Fruit fly (Drosophila melanogaster) whole organism, prepupa: ENCODE results near the gene CG9316.

ENCODE experiments used
- Blimp-1 ChIP-seq: fragments of 200-800 bp; sonication (Bioruptor generic); optimal IDR thresholded peaks from 3 replicates; lab custom pipeline; 2017; ENCODE audit warnings: missing biosample characterization, missing genetic modification characterization, mild to moderate bottlenecking, moderate library complexity, missing genetic modification reagents
- CG10669 ChIP-seq: fragments of 200-800 bp; sonication (Bioruptor generic); optimal IDR thresholded peaks from 3 replicates; lab custom pipeline; 2018; ENCODE audit warnings: missing biosample characterization, mild to moderate bottlenecking, missing genetic modification characterization, moderate library complexity
- CG11762 ChIP-seq: fragments of 200-800 bp; sonication (Bioruptor generic); optimal IDR thresholded peaks from 3 replicates; lab custom pipeline; 2016; ENCODE audit warnings: missing biosample characterization, missing genetic modification characterization; ENCODE audit not compliant: insufficient read depth
- CG1621 ChIP-seq: fragments of 200-800 bp; sonication (Bioruptor generic); optimal IDR thresholded peaks from 3 replicates; lab custom pipeline; 2018; ENCODE audit warnings: missing biosample characterization, mild to moderate bottlenecking, missing genetic modification characterization
- CG16779 ChIP-seq: fragments of 200-800 bp; sonication (Bioruptor generic); optimal IDR thresholded peaks from 3 replicates; lab custom pipeline; 2017; ENCODE audit warnings: missing biosample characterization, mild to moderate bottlenecking, missing genetic modification characterization
- CG31627 ChIP-seq: fragments of 200-800 bp; sonication (Bioruptor generic); optimal IDR thresholded peaks from 3 replicates; lab custom pipeline; 2016; ENCODE audit warnings: missing biosample characterization, missing genetic modification characterization
- CG32006 ChIP-seq: fragments of 200-800 bp; sonication (Bioruptor generic); optimal IDR thresholded peaks from 3 replicates; lab custom pipeline; 2017; ENCODE audit warnings: missing biosample characterization, mild to moderate bottlenecking, missing genetic modification characterization
- CG34406 ChIP-seq: fragments of 200-800 bp; sonication (Bioruptor generic); optimal IDR thresholded peaks from 3 replicates; lab custom pipeline; 2016; ENCODE audit warnings: missing biosample characterization, missing genetic modification characterization
- CG3919 ChIP-seq: fragments of 200-800 bp; sonication (Bioruptor generic); optimal IDR thresholded peaks from 3 replicates; lab custom pipeline; 2016; ENCODE audit warnings: missing biosample characterization, missing genetic modification characterization
- CG4318 ChIP-seq: fragments of 200-800 bp; sonication (Bioruptor generic); optimal IDR thresholded peaks from 3 replicates; lab custom pipeline; 2017; ENCODE audit warnings: missing biosample characterization, mild to moderate bottlenecking, missing genetic modification characterization
- CG6163 ChIP-seq: fragments of 200-800 bp; sonication (Bioruptor generic); IDR thresholded peaks from 3 replicates; pipeline ENCODE4 v1.3.6; 2022; ENCODE audit warnings: missing biosample characterization, missing genetic modification characterization
- CG6276 ChIP-seq: fragments of 200-800 bp; sonication (Bioruptor generic); optimal IDR thresholded peaks from 2 replicates; lab custom pipeline; 2017; ENCODE audit warnings: missing biosample characterization, mild to moderate bottlenecking, missing genetic modification characterization
- CG6792 ChIP-seq: fragments of 200-800 bp; sonication (Bioruptor generic); optimal IDR thresholded peaks from 3 replicates; lab custom pipeline; 2016; ENCODE audit warnings: missing biosample characterization, missing genetic modification characterization
- CG6808 ChIP-seq: fragments of 200-800 bp; sonication (Bioruptor generic); optimal IDR thresholded peaks from 3 replicates; lab custom pipeline; 2017; ENCODE audit warnings: missing biosample characterization, missing genetic modification characterization, mild to moderate bottlenecking, moderate library complexity, missing genetic modification reagents
- CG6854 ChIP-seq: fragments of 200-800 bp; sonication (Bioruptor generic); optimal IDR thresholded peaks from 2 replicates; lab custom pipeline; 2017; ENCODE audit warnings: missing biosample characterization, mild to moderate bottlenecking, missing genetic modification characterization
- CG7368 ChIP-seq: fragments of 200-800 bp; sonication (Bioruptor generic); optimal IDR thresholded peaks from 3 replicates; lab custom pipeline; 2016; ENCODE audit warnings: missing biosample characterization, missing genetic modification characterization
- CG8119 ChIP-seq: fragments of 200-800 bp; sonication (Bioruptor generic); IDR thresholded peaks from 3 replicates; pipeline ENCODE4 v1.3.6; 2022; ENCODE audit warnings: missing biosample characterization, missing genetic modification characterization
- CG8319 ChIP-seq: fragments of 200-800 bp; sonication (Bioruptor generic); optimal IDR thresholded peaks from 3 replicates; lab custom pipeline; 2016; ENCODE audit warnings: missing biosample characterization, missing genetic modification characterization
- CG9139 ChIP-seq: fragments of 200-800 bp; sonication (Bioruptor generic); optimal IDR thresholded peaks from 3 replicates; lab custom pipeline; 2017; ENCODE audit warnings: missing biosample characterization, mild to moderate bottlenecking, missing genetic modification characterization
- Eip78C ChIP-seq: fragments of 200-800 bp; sonication (Bioruptor generic); peaks from one replicate; lab custom pipeline; 2016; ENCODE audit warnings: missing biosample characterization, missing genetic modification characterization
- Eip93F ChIP-seq: fragments of 200-800 bp; sonication (Bioruptor generic); optimal IDR thresholded peaks from 2 replicates; lab custom pipeline; 2016; ENCODE audit warnings: missing biosample characterization, mild to moderate bottlenecking, missing genetic modification characterization
- Ets21C ChIP-seq: fragments of 200-800 bp; sonication (Bioruptor generic); optimal IDR thresholded peaks from 3 replicates; lab custom pipeline; 2016; ENCODE audit warnings: missing biosample characterization, missing genetic modification characterization
- Hr38 ChIP-seq: sonication (Bioruptor generic); optimal IDR thresholded peaks from 2 replicates; lab custom pipeline; 2016; ENCODE audit warnings: missing biosample characterization, missing genetic modification characterization
- Hr39 ChIP-seq: fragments of 200-800 bp; sonication (Bioruptor generic); optimal IDR thresholded peaks from 2 replicates; lab custom pipeline; 2016; ENCODE audit warnings: missing biosample characterization, missing genetic modification characterization
- Hr4 ChIP-seq: fragments of 200-800 bp; sonication (Bioruptor generic); optimal IDR thresholded peaks from 3 replicates; lab custom pipeline; 2016; ENCODE audit warnings: missing biosample characterization, missing genetic modification characterization
- Lpt ChIP-seq: fragments of 200-800 bp; sonication (Bioruptor generic); optimal IDR thresholded peaks from 3 replicates; lab custom pipeline; 2016; ENCODE audit warnings: missing biosample characterization, missing genetic modification characterization
- Sox14 ChIP-seq: fragments of 200-800 bp; sonication (Bioruptor generic); optimal IDR thresholded peaks from 3 replicates; lab custom pipeline; 2016; ENCODE audit warnings: missing biosample characterization, missing genetic modification characterization
- Sox15 ChIP-seq: fragments of 200-800 bp; sonication (Bioruptor generic); optimal IDR thresholded peaks from 3 replicates; lab custom pipeline; 2016; ENCODE audit warnings: missing biosample characterization, missing genetic modification characterization
- achi ChIP-seq: fragments of 200-800 bp; sonication (Bioruptor generic); optimal IDR thresholded peaks from 3 replicates; lab custom pipeline; 2016; ENCODE audit warnings: missing biosample characterization, missing genetic modification characterization
- acj6 ChIP-seq: fragments of 200-800 bp; sonication (Bioruptor generic); optimal IDR thresholded peaks from 3 replicates; lab custom pipeline; 2016; ENCODE audit warnings: missing biosample characterization, missing genetic modification characterization
- cyc ChIP-seq: fragments of 200-800 bp; sonication (Bioruptor generic); optimal IDR thresholded peaks from 3 replicates; lab custom pipeline; 2016; ENCODE audit warnings: missing biosample characterization, missing genetic modification characterization
- dac ChIP-seq: fragments of 200-800 bp; sonication (Bioruptor generic); optimal IDR thresholded peaks from 2 replicates; lab custom pipeline; 2017; ENCODE audit warnings: missing biosample characterization, mild to moderate bottlenecking, missing genetic modification characterization
- dsx ChIP-seq: fragments of 200-800 bp; optimal IDR thresholded peaks from 3 replicates; lab custom pipeline; 2019; ENCODE audit warnings: missing biosample characterization, mild to moderate bottlenecking, missing genetic modification characterization, moderate library complexity; ENCODE audit not compliant: poor library complexity, severe bottlenecking
- eg ChIP-seq: fragments of 200-800 bp; sonication (Bioruptor generic); IDR thresholded peaks from 3 replicates; pipeline ENCODE4 v1.3.6; 2022; ENCODE audit warnings: missing biosample characterization, missing genetic modification characterization
- esn ChIP-seq: fragments of 200-800 bp; sonication (Bioruptor generic); optimal IDR thresholded peaks from 2 replicates; lab custom pipeline; 2016; ENCODE audit warnings: missing biosample characterization, mild to moderate bottlenecking, missing genetic modification characterization, moderate library complexity
- fd59A ChIP-seq: fragments of 200-800 bp; sonication (Bioruptor generic); optimal IDR thresholded peaks from 2 replicates; lab custom pipeline; 2017; ENCODE audit warnings: missing biosample characterization, mild to moderate bottlenecking, missing genetic modification characterization, missing genetic modification reagents
- fd85E ChIP-seq: fragments of 200-800 bp; sonication (Bioruptor generic); optimal IDR thresholded peaks from 3 replicates; lab custom pipeline; 2016; ENCODE audit warnings: missing biosample characterization, missing genetic modification characterization
- fkh ChIP-seq: fragments of 200-800 bp; sonication (Bioruptor generic); optimal IDR thresholded peaks from 3 replicates; lab custom pipeline; 2017; ENCODE audit warnings: missing biosample characterization, mild to moderate bottlenecking, missing genetic modification characterization, moderate library complexity
- net ChIP-seq: fragments of 200-800 bp; sonication (Bioruptor generic); optimal IDR thresholded peaks from 3 replicates; lab custom pipeline; 2016; ENCODE audit warnings: missing biosample characterization, missing genetic modification characterization
- salr ChIP-seq, 2 experiments: fragments of 200-800 bp; sonication (Bioruptor generic); optimal IDR thresholded peaks; 3 replicates each; lab custom pipeline; 2016 to 2018; ENCODE audit warnings: missing biosample characterization in 2 of 2, missing genetic modification characterization in 2 of 2, mild to moderate bottlenecking in 1 of 2
- spab ChIP-seq: fragments of 200-800 bp; sonication (Bioruptor generic); optimal IDR thresholded peaks from 2 replicates; lab custom pipeline; 2017; ENCODE audit warnings: missing biosample characterization, mild to moderate bottlenecking, missing genetic modification characterization, missing genetic modification reagents
- ss ChIP-seq, 2 experiments: fragments of 200-800 bp; sonication (Bioruptor generic); optimal IDR thresholded peaks; 2 replicates in 1 of 2; 3 replicates in 1 of 2; lab custom pipeline; 2017 to 2018; ENCODE audit warnings: mild to moderate bottlenecking in 2 of 2, missing biosample characterization in 2 of 2, missing genetic modification characterization in 2 of 2, moderate library complexity in 1 of 2
- svp ChIP-seq: fragments of 200-800 bp; sonication (Bioruptor generic); peaks from one replicate; lab custom pipeline; 2016; ENCODE audit warnings: missing biosample characterization, missing genetic modification characterization
- topi ChIP-seq: fragments of 200-800 bp; sonication (Bioruptor generic); optimal IDR thresholded peaks from 3 replicates; lab custom pipeline; 2016; ENCODE audit warnings: missing biosample characterization, missing genetic modification characterization
- vri ChIP-seq: fragments of 200-800 bp; sonication (Bioruptor generic); optimal IDR thresholded peaks from 3 replicates; lab custom pipeline; 2016; ENCODE audit warnings: missing biosample characterization, mild to moderate bottlenecking, missing genetic modification characterization

Gene CG9316

dm6 chr2L:20759809-20760485 lies 33.6 kb upstream of the CG9316 start (continued):
- peak; percentile 50 for TF ChIP-seq vri (GFP tag; lab: Kevin White, UChicago)
- TF ChIP-seq Ets21C (GFP tag; lab: Kevin White, UChicago) = peak; percentile 71
- no peak for TF ChIP-seq fd59A
- TF ChIP-seq topi = peak; percentile 75
- peak; percentile 58 for TF ChIP-seq CG6792
- TF ChIP-seq spab = no peak
- TF ChIP-seq CG8319 (GFP tag; lab: Kevin White, UChicago) = no peak
- peak; percentile 33 for TF ChIP-seq CG32006 (GFP tag; lab: Kevin White, UChicago)
- no peak for TF ChIP-seq CG9139 (GFP tag; lab: Kevin White, UChicago)
- TF ChIP-seq Sox15 = peak; percentile 29
- peak; percentile 43 for TF ChIP-seq fkh (GFP tag; lab: Kevin White, UChicago)
- no peak for TF ChIP-seq CG6808
- TF ChIP-seq dsx = no peak
- no peak for TF ChIP-seq CG11762 (GFP tag; lab: Kevin White, UChicago)
- TF ChIP-seq Blimp-1 (GFP tag; lab: Kevin White, UChicago) = peak; percentile 39
- TF ChIP-seq CG34406 (GFP tag; lab: Kevin White, UChicago) = peak; percentile 57
- no peak for TF ChIP-seq CG7368 (GFP tag; lab: Kevin White, UChicago)
- peak; percentile 65 for TF ChIP-seq cyc (GFP tag; lab: Kevin White, UChicago)
- no peak for TF ChIP-seq CG10669 (GFP tag; lab: Kevin White, UChicago)
- TF ChIP-seq CG16779 (tag; lab: Kevin White, UChicago) = no peak
- TF ChIP-seq CG4318 (GFP tag; lab: Kevin White, UChicago) = peak; percentile 7

dm6 chr2L:20758847-20759465 lies 32.6 kb upstream of the CG9316 start:
- TF ChIP-seq Eip78C (GFP tag; lab: Kevin White, UChicago) (peak; percentile 87), CG8119 (GFP tag; lab: Robert Waterston, UW) (peak; percentile 86), CG32006 (GFP tag; lab: Kevin White, UChicago) (peak; percentile 87), CG11762 (GFP tag; lab: Kevin White, UChicago) (peak; percentile 60), CG4318 (GFP tag; lab: Kevin White, UChicago) (peak; percentile 63), Ets21C (GFP tag; lab: Kevin White, UChicago) (peak; percentile 6), CG6276 (GFP tag; lab: Kevin White, UChicago) (peak; percentile 84), fd85E (no peak), achi (peak; percentile 61), CG7368 (GFP tag; lab: Kevin White, UChicago) (peak; percentile 9), fd59A (peak; percentile 44), svp (GFP tag; lab: Kevin White, UChicago) (peak; percentile 73), topi (peak; percentile 66), CG3919 (GFP tag; lab: Kevin White, UChicago) (peak; percentile 69), CG34406 (GFP tag; lab: Kevin White, UChicago) (peak; percentile 27), ss (GFP tag; optimal IDR thresholded peaks at IDR 0.05; lab: Kevin White, UChicago) (peak; percentile 2 to 7), Hr38 (no peak), salr (GFP tag; optimal IDR thresholded peaks at IDR 0.05; lab: Kevin White, UChicago) (peak in 1 of 2 experiments; percentile 81), dsx (no peak), CG6854 (GFP tag; lab: Kevin White, UChicago) (no peak), esn (peak; percentile 67), net (peak; percentile 59), eg (GFP tag; lab: Robert Waterston, UW) (peak; percentile 86), Hr4 (GFP tag; lab: Kevin White, UChicago) (peak; percentile 80), acj6 (GFP tag; lab: Kevin White, UChicago) (peak; percentile 66), Lpt (GFP tag; lab: Kevin White, UChicago) (peak; percentile 58), CG1621 (tag; lab: Kevin White, UChicago) (no peak), Hr39 (GFP tag; lab: Kevin White, UChicago) (peak; percentile 59), CG6163 (GFP tag; lab: Robert Waterston, UW) (peak; percentile 85), CG9139 (GFP tag; lab: Kevin White, UChicago) (no peak), dac (GFP tag; lab: Kevin White, UChicago) (peak; percentile 70), CG31627 (GFP tag; lab: Kevin White, UChicago) (peak; percentile 64), Sox14 (GFP tag; lab: Kevin White, UChicago) (peak; percentile 76), CG8319 (GFP tag; lab: Kevin White, UChicago) (peak; percentile 19), CG6808 (peak; percentile 70), fkh (GFP tag; lab: Kevin White, UChicago) (no peak), Eip93F (GFP tag; lab: Kevin White, UChicago) (no peak), CG10669 (GFP tag; lab: Kevin White, UChicago) (peak; percentile 70)
